Worm (Caenorhabditis elegans) whole organism, L4/young adult: ENCODE measurements around the gene W03D2.9.

ENCODE experiments used
- W03F9.2 ChIP-seq: fragments of 150-350 bp; optimal IDR thresholded peaks from 2 replicates; lab custom pipeline; 2014; ENCODE audit warnings: missing biosample characterization, missing genetic modification characterization
- dao-5 ChIP-seq: sonication (generic microtip); optimal IDR thresholded peaks from 2 replicates; lab custom pipeline; 2016; ENCODE audit warnings: missing genotype, missing genetic modification characterization, moderate library complexity, missing compliant biosample characterization

DNA sequence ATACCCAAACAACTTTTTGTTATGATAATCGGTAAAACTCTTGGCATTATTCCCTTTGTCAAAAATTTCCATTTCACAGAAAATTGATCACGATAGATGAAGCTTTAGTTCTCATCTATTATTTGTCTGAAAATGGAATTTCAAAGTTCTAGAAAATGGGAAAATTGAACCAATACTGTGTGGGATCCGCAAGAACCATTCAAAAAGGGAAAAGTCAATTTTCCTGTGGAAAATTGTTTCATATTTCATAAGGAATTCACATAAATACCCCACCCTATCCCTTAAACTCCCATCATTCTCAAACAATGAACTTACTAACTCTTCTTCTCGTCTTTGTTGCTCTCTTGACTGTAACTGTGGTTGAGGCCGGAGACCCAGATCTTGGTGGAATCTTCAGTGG, 6.3 kb upstream of the W03D2.9 start, which contains the start of the genes C35B1.9 and C35B1.3:
- TF ChIP-seq dao-5 (tag; lab: Kevin White, UChicago) (no peak), W03F9.2 (no peak)
